Worm (Caenorhabditis elegans) whole organism, L4 larva: Measurements from ENCODE around the gene F18E9.1.

ENCODE experiments used
- lin-15B ChIP-seq: fragments of 150-350 bp; sonication (generic microtip); optimal IDR thresholded peaks from 3 replicates; lab custom pipeline; 2014; ENCODE audit warnings: missing biosample characterization, missing genetic modification characterization
- nhr-42 ChIP-seq: fragments of 200-800 bp; sonication (Bioruptor generic); IDR thresholded peaks from 2 replicates; pipeline ENCODE4 v1.3.6; 2022; ENCODE audit warnings: missing genetic modification characterization, missing compliant biosample characterization
- unc-39 ChIP-seq: sonication (generic microtip); optimal IDR thresholded peaks from 2 replicates; lab custom pipeline; 2017; ENCODE audit warnings: missing biosample characterization, missing genetic modification characterization

DNA sequence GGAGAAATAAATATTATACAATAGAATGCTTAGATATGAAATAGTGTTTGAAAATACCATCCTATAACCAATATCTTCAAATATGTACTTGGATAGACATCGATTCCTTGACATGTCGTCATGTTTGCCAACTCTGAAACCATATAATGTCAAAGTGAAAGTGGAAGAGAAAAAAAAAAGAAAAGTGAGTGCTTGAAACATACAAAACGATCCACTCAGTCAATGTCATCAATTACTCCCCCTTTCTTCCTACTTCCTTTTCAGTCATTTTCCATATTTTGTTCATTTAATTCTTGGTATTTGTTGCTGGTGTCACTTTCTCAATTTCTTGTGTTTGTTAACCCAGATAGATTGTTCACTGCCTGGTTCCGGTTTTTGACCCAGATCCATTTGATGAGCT, 21.1 kb upstream of the F18E9.1 start, which contains the start of gene F18E9.4:
- TF ChIP-seq nhr-42, result no peak
- TF ChIP-seq unc-39 (tag; lab: Kevin White, UChicago), result no peak
- TF ChIP-seq lin-15B (tag; lab: Kevin White, UChicago), result no peak
